Fruit fly (Drosophila melanogaster): Measurements from ENCODE around the gene Bdbt.
A peak's percentile ranks its signal among the peaks of the same experiment; 100 is the strongest.

Bdbt gene

DNA sequence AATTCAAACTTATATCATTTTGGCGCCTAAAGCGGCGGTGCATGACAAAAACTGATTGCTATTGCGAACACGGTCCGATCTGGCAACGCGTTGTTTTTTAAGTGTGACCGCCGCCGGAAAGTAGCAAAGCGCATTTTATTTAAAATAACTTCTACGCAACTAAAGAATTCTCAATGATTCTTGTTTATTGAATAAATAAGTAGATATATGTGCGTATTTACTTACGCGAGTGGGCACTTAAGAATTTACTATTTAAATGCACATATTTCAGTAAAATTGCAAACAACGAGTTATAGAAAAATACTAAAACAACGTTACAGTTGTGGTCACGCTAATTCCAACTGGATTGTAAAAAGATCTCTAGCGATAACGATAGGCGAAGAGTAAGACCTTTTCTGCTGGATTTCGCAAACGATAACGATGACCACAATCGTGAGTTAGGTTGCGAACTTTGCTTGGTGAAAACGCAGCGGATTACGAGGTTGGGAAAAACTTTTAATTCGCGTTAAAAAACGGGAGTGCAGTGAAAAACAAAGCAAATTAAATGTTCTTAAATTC, 37.4 kb upstream of the Bdbt start:
- TF ChIP-seq Dif (GFP tag; optimal IDR thresholded peaks at IDR 0.05; ENCODE audit: partially characterized antibody) (peak; percentile 83), Hnf4 (GFP tag; optimal IDR thresholded peaks at IDR 0.05) (peak; percentile 16), Rel (GFP tag; optimal IDR thresholded peaks at IDR 0.05) (no peak), Rel (tag; optimal IDR thresholded peaks at IDR 0.05) (peak; percentile 29), dl (GFP tag; optimal IDR thresholded peaks at IDR 0.05; ENCODE audit: insufficient read depth in 1 of 2, partially characterized antibody in 2 of 2) (peak in 1 of 2 experiments; percentile 5), ey (GFP tag; optimal IDR thresholded peaks at IDR 0.05) (no peak), h (GFP tag; optimal IDR thresholded peaks at IDR 0.05) (peak; percentile 13), dmrt93B (GFP tag; optimal IDR thresholded peaks at IDR 0.05) (no peak), OdsH (GFP tag; optimal IDR thresholded peaks at IDR 0.05) (no peak)

DNA sequence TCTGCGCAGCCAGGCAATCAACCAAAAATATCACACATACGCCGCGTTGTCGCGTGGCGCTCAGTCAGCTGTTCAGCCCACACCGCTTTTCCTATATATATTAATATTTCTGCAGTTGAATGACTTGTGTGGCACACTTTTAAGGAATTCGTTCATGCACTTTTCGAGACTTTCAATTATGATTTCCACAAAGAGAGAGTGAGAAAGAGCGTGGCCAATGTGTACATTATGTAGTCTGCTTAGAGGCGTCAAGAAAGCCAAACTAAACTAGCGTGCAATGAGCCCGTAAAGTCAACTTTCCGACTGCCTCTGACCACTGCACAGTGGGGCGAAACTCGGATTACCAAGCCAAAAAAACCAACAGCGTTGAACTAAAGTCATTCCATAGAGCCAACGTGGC, 35.5 kb upstream of the Bdbt start:
- TF ChIP-seq usp (GFP tag; optimal IDR thresholded peaks at IDR 0.05) = no peak
- TF ChIP-seq Abd-B (GFP tag; optimal IDR thresholded peaks at IDR 0.05) = no peak
- TF ChIP-seq dsf (GFP tag; optimal IDR thresholded peaks at IDR 0.05; ENCODE audit: borderline replicate concordance) = no peak
- peak; percentile 49 for TF ChIP-seq h (GFP tag; optimal IDR thresholded peaks at IDR 0.05)
- no peak for TF ChIP-seq sage (GFP tag; optimal IDR thresholded peaks at IDR 0.05)

DNA sequence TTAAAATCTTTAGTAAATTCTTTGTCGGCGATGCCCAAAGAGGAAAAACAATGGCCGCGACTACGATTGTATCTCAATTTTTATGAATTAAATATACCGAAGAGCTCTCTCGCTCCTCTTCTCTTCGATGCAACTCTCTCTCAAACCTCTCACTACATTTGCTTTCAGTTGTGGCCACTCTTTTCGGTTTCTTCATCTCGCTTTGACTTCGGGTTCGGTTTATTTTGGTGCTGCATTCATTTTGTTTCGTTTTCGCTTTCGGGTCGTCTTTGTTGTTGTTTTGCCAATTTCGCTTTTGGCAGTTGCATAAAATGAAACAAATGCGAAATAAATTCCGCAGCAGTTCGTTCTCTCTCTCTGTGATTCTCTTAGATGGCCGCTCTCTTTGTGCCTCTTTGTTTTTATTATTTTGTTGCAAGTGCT, 34.2 kb upstream of the Bdbt start:
- TF ChIP-seq Rel (GFP tag; optimal IDR thresholded peaks at IDR 0.05) (peak; percentile 78), Rel (tag; optimal IDR thresholded peaks at IDR 0.05) (peak; percentile 47), Sp1 (GFP tag; optimal IDR thresholded peaks at IDR 0.05) (peak; percentile 86), dl (GFP tag; optimal IDR thresholded peaks at IDR 0.05; ENCODE audit: insufficient read depth in 1 of 2, partially characterized antibody in 2 of 2) (peak; percentile 80 to 84), ey (GFP tag; optimal IDR thresholded peaks at IDR 0.05) (no peak), CrebA (GFP tag; optimal IDR thresholded peaks at IDR 0.05; ENCODE audit: borderline replicate concordance) (peak; percentile 89), Vsx2 (GFP tag; optimal IDR thresholded peaks at IDR 0.05; ENCODE audit: partially characterized antibody) (peak; percentile 57), psq (GFP tag; optimal IDR thresholded peaks at IDR 0.05) (peak; percentile 3), dsf (GFP tag; optimal IDR thresholded peaks at IDR 0.05; ENCODE audit: borderline replicate concordance) (no peak), brk (GFP tag; optimal IDR thresholded peaks at IDR 0.05) (peak; percentile 65), Dif (GFP tag; optimal IDR thresholded peaks at IDR 0.05; ENCODE audit: partially characterized antibody) (peak; percentile 78), woc (GFP tag; optimal IDR thresholded peaks at IDR 0.05) (peak; percentile 33), sage (GFP tag; optimal IDR thresholded peaks at IDR 0.05) (peak; percentile 60), foxo (GFP tag; optimal IDR thresholded peaks at IDR 0.05) (no peak), br (GFP tag; optimal IDR thresholded peaks at IDR 0.05) (peak; percentile 34)

DNA sequence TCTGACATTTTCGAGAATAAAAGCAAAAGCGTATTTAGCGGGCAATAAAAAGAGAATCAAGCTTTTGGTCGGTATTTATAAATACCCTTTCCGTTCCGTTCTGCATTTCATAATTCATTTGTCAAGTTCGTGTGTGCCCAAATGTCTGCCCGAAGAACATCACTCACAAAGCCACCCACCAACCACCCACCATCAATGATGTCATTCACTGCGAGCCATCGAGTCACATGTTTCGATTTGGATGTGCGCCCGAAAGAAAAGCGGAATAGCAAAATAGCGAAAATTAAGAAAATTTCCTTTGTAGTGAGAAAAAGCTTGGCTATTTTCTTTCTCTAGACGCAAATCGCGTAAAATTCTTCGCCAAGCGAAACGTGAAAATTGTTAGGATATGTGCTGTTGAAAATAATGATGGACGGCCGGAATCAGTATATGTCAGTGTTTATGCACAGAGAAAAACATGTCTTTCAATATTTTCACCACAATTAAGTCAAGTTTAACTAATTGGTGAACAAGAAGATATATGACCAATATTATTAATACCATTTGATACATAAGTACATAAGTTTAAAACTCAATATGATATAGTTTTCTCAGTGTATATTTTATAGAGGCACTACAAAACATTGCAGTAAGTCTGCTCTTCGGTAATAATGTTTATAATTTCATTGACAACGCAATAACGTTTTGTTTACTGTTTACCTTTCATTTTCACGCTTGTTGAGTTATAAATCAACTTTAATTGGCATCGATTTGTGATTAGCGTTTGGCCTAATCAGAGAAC, 32.6 kb upstream of the Bdbt start:
- TF ChIP-seq Myc (optimal IDR thresholded peaks at IDR 0.05) (no peak), br (GFP tag; optimal IDR thresholded peaks at IDR 0.05) (peak; percentile 44), lola (GFP tag; optimal IDR thresholded peaks at IDR 0.05) (no peak), Sp1 (GFP tag; optimal IDR thresholded peaks at IDR 0.05) (peak; percentile 61), Jra (GFP tag; optimal IDR thresholded peaks at IDR 0.05) (peak; percentile 3), Vsx2 (GFP tag; optimal IDR thresholded peaks at IDR 0.05; ENCODE audit: partially characterized antibody) (no peak), HLH106 (tag; optimal IDR thresholded peaks at IDR 0.05) (peak; percentile 53), psq (GFP tag; optimal IDR thresholded peaks at IDR 0.05) (peak; percentile 39), h (GFP tag; optimal IDR thresholded peaks at IDR 0.05) (peak; percentile 66), foxo (GFP tag; optimal IDR thresholded peaks at IDR 0.05) (peak in 1 of 2 experiments; percentile 29), ey (GFP tag; optimal IDR thresholded peaks at IDR 0.05) (peak; percentile 41), rgr (GFP tag; optimal IDR thresholded peaks at IDR 0.05) (peak; percentile 68), fru (GFP tag; optimal IDR thresholded peaks at IDR 0.05) (peak; percentile 19), Hnf4 (GFP tag; optimal IDR thresholded peaks at IDR 0.05) (peak; percentile 44), OdsH (GFP tag; optimal IDR thresholded peaks at IDR 0.05) (peak; percentile 55)

DNA sequence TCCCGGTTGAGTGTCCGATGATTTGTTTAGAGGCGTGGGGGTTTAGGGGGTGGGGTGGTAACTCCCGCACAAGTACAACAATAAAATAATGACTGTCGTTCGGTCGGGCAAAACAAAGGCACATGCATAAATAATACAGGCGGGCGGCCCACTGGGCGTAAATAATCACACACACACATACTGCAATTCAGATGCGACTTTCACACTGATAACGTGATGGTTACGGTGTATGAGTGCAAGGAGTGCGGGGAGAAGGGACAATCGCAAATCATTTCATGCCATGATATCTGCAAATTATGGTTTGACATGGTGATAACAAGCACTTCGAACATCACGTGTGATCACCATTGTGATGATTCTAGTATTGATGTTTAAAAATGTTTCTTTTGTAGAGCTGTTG, 31.4 kb upstream of the Bdbt start:
- TF ChIP-seq rgr (GFP tag; optimal IDR thresholded peaks at IDR 0.05) (peak; percentile 4), CrebA (GFP tag; optimal IDR thresholded peaks at IDR 0.05; ENCODE audit: borderline replicate concordance) (peak; percentile 15), dsf (GFP tag; optimal IDR thresholded peaks at IDR 0.05; ENCODE audit: borderline replicate concordance) (no peak), Hr78 (GFP tag; optimal IDR thresholded peaks at IDR 0.05) (no peak), br (GFP tag; optimal IDR thresholded peaks at IDR 0.05) (peak; percentile 50), h (GFP tag; optimal IDR thresholded peaks at IDR 0.05) (peak; percentile 39), pan (optimal IDR thresholded peaks at IDR 0.05) (no peak), dl (GFP tag; optimal IDR thresholded peaks at IDR 0.05; ENCODE audit: insufficient read depth in 1 of 2, partially characterized antibody in 2 of 2) (no peak), Rel (GFP tag; optimal IDR thresholded peaks at IDR 0.05) (no peak), Rel (tag; optimal IDR thresholded peaks at IDR 0.05) (peak; percentile 42), Sp1 (GFP tag; optimal IDR thresholded peaks at IDR 0.05) (peak; percentile 17), fru (GFP tag; optimal IDR thresholded peaks at IDR 0.05) (peak; percentile 3), Dif (GFP tag; optimal IDR thresholded peaks at IDR 0.05; ENCODE audit: partially characterized antibody) (no peak), Vsx2 (GFP tag; optimal IDR thresholded peaks at IDR 0.05; ENCODE audit: partially characterized antibody) (no peak), Hnf4 (GFP tag; optimal IDR thresholded peaks at IDR 0.05) (peak; percentile 28)
